Worm (Caenorhabditis elegans) whole organism, late embryonic: ENCODE results near the gene R05H5.4.

Experiments used
- C08G9.2 ChIP-seq: sonication (generic microtip); optimal IDR thresholded peaks from 2 replicates; lab custom pipeline; 2016; ENCODE audit warnings: mild to moderate bottlenecking, missing genetic modification characterization, moderate library complexity, missing compliant biosample characterization
- C38D4.7 ChIP-seq: fragments of 200-800 bp; sonication (Bioruptor generic); optimal IDR thresholded peaks from 2 replicates; lab custom pipeline; 2018; ENCODE audit warnings: mild to moderate bottlenecking, missing genetic modification characterization, moderate library complexity, missing compliant biosample characterization
- F13H6.1 ChIP-seq: sonication (generic microtip); optimal IDR thresholded peaks from 2 replicates; lab custom pipeline; 2016; ENCODE audit warnings: missing genetic modification characterization, missing compliant biosample characterization
- K09A11.1 ChIP-seq: sonication (generic microtip); optimal IDR thresholded peaks from 2 replicates; lab custom pipeline; 2017; ENCODE audit warnings: antibody characterized with exemption, mild to moderate bottlenecking, missing genetic modification characterization, missing compliant biosample characterization; ENCODE audit not compliant: insufficient read depth
- T23F11.4 ChIP-seq: fragments of 200-800 bp; sonication (Bioruptor generic); optimal IDR thresholded peaks from 2 replicates; lab custom pipeline; 2018; ENCODE audit warnings: mild to moderate bottlenecking, missing genetic modification characterization, missing compliant biosample characterization
- ahr-1 ChIP-seq: sonication (generic microtip); optimal IDR thresholded peaks from 2 replicates; lab custom pipeline; 2016; ENCODE audit warnings: missing genetic modification characterization, missing compliant biosample characterization
- ama-1 ChIP-seq: fragments of 150-350 bp; optimal IDR thresholded peaks from 2 replicates; lab custom pipeline; 2014
- ceh-14 ChIP-seq: sonication (generic microtip); optimal IDR thresholded peaks from 2 replicates; lab custom pipeline; 2016; ENCODE audit warnings: missing genotype, missing genetic modification characterization, missing compliant biosample characterization
- ceh-18 ChIP-seq: sonication (generic microtip); optimal IDR thresholded peaks from 2 replicates; lab custom pipeline; 2016; ENCODE audit warnings: missing genetic modification characterization, missing compliant biosample characterization
- ceh-19 ChIP-seq: fragments of 200-800 bp; sonication (Bioruptor generic); optimal IDR thresholded peaks from 2 replicates; lab custom pipeline; 2018; ENCODE audit warnings: mild to moderate bottlenecking, missing genetic modification characterization, missing compliant biosample characterization
- ceh-22 ChIP-seq: sonication (generic microtip); optimal IDR thresholded peaks from 2 replicates; lab custom pipeline; 2017; ENCODE audit warnings: missing biosample characterization, missing genetic modification characterization
- ceh-24 ChIP-seq: sonication (generic microtip); optimal IDR thresholded peaks from 2 replicates; lab custom pipeline; 2016; ENCODE audit warnings: mild to moderate bottlenecking, missing genetic modification characterization, missing compliant biosample characterization
- ceh-30 ChIP-seq: fragments of 150-350 bp; optimal IDR thresholded peaks from 2 replicates; lab custom pipeline; 2014; ENCODE audit warnings: missing biosample characterization, missing genetic modification characterization
- ceh-6 ChIP-seq: fragments of 200-800 bp; sonication (Bioruptor generic); optimal IDR thresholded peaks from 2 replicates; lab custom pipeline; 2018; ENCODE audit warnings: mild to moderate bottlenecking, missing genetic modification characterization, missing compliant biosample characterization
- che-1 ChIP-seq: sonication (generic microtip); optimal IDR thresholded peaks from 2 replicates; lab custom pipeline; 2016; ENCODE audit warnings: mild to moderate bottlenecking, missing genetic modification characterization, missing compliant biosample characterization
- elt-2 ChIP-seq: sonication (generic microtip); optimal IDR thresholded peaks from 2 replicates; lab custom pipeline; 2016; ENCODE audit warnings: missing genetic modification reagents, missing genetic modification characterization, missing compliant biosample characterization
- elt-4 ChIP-seq: sonication (generic microtip); optimal IDR thresholded peaks from 2 replicates; lab custom pipeline; 2016; ENCODE audit warnings: missing genetic modification characterization, missing compliant biosample characterization
- ets-4 ChIP-seq: sonication (generic microtip); optimal IDR thresholded peaks from 2 replicates; lab custom pipeline; 2016; ENCODE audit warnings: missing genetic modification characterization, missing compliant biosample characterization
- fax-1 ChIP-seq: sonication (generic microtip); optimal IDR thresholded peaks from 2 replicates; lab custom pipeline; 2016; ENCODE audit warnings: missing genotype, missing genetic modification characterization, missing compliant biosample characterization
- fkh-10 ChIP-seq: fragments of 150-350 bp; optimal IDR thresholded peaks from 2 replicates; lab custom pipeline; 2014; ENCODE audit warnings: missing biosample characterization, missing genetic modification reagents, missing genetic modification characterization
- fkh-6 ChIP-seq: sonication (generic microtip); optimal IDR thresholded peaks from 2 replicates; lab custom pipeline; 2016; ENCODE audit warnings: missing genetic modification characterization, missing compliant biosample characterization
- hlh-15 ChIP-seq: sonication (generic microtip); optimal IDR thresholded peaks from 2 replicates; lab custom pipeline; 2016; ENCODE audit warnings: missing genetic modification characterization, missing compliant biosample characterization
- hlh-30 ChIP-seq: sonication (generic microtip); optimal IDR thresholded peaks from 2 replicates; lab custom pipeline; 2017; ENCODE audit warnings: antibody characterized with exemption, missing genetic modification characterization, missing compliant biosample characterization; ENCODE audit not compliant: insufficient read depth
- lin-11 ChIP-seq: fragments of 200-800 bp; sonication (Bioruptor generic); optimal IDR thresholded peaks from 2 replicates; lab custom pipeline; 2018; ENCODE audit warnings: mild to moderate bottlenecking, missing genetic modification characterization, missing compliant biosample characterization
- mec-3 ChIP-seq: sonication (generic microtip); optimal IDR thresholded peaks from 2 replicates; lab custom pipeline; 2016; ENCODE audit warnings: borderline replicate concordance, missing genetic modification characterization, missing compliant biosample characterization
- nfya-1 ChIP-seq: sonication (generic microtip); optimal IDR thresholded peaks from 2 replicates; lab custom pipeline; 2017; ENCODE audit warnings: missing genetic modification characterization, mild to moderate bottlenecking, missing compliant biosample characterization, antibody characterized with exemption, moderate library complexity
- nhr-11 ChIP-seq: fragments of 150-350 bp; optimal IDR thresholded peaks from 2 replicates; lab custom pipeline; 2014; ENCODE audit warnings: missing biosample characterization, missing genetic modification characterization
- nhr-232 ChIP-seq: sonication (generic microtip); optimal IDR thresholded peaks from 2 replicates; lab custom pipeline; 2016; ENCODE audit warnings: missing genetic modification characterization, missing compliant biosample characterization
- odd-2 ChIP-seq: sonication (generic microtip); optimal IDR thresholded peaks from 2 replicates; lab custom pipeline; 2017; ENCODE audit warnings: antibody characterized with exemption, mild to moderate bottlenecking, missing genetic modification characterization, missing compliant biosample characterization
- pat-9 ChIP-seq: fragments of 200-800 bp; sonication (Bioruptor generic); optimal IDR thresholded peaks from 2 replicates; lab custom pipeline; 2018; ENCODE audit warnings: mild to moderate bottlenecking, missing genetic modification characterization, moderate library complexity, missing compliant biosample characterization
- pax-1 ChIP-seq: fragments of 150-350 bp; optimal IDR thresholded peaks from 2 replicates; lab custom pipeline; 2014; ENCODE audit warnings: missing biosample characterization, missing genetic modification characterization
- pha-4 ChIP-seq: fragments of 150-350 bp; optimal IDR thresholded peaks from 2 replicates; lab custom pipeline; 2018; ENCODE audit warnings: missing biosample characterization, missing genetic modification reagents, missing genetic modification characterization
- pros-1 ChIP-seq: fragments of 150-350 bp; optimal IDR thresholded peaks from 2 replicates; lab custom pipeline; 2014; ENCODE audit warnings: missing biosample characterization, missing genetic modification reagents, missing genetic modification characterization
- sdc-2 ChIP-seq: sonication (generic microtip); optimal IDR thresholded peaks from 2 replicates; lab custom pipeline; 2016; ENCODE audit warnings: missing genotype, missing genetic modification characterization, missing compliant biosample characterization
- syd-9 ChIP-seq: sonication (generic microtip); optimal IDR thresholded peaks from 2 replicates; lab custom pipeline; 2016; ENCODE audit warnings: mild to moderate bottlenecking, missing genetic modification characterization, moderate library complexity, missing compliant biosample characterization
- tbx-7 ChIP-seq: sonication (generic microtip); optimal IDR thresholded peaks from 2 replicates; lab custom pipeline; 2016; ENCODE audit warnings: missing genotype, missing genetic modification characterization, missing compliant biosample characterization
- unc-3 ChIP-seq, 2 experiments: fragments of 200-800 bp in 1 of 2; sonication (Bioruptor generic) in 1 of 2; sonication (generic microtip) in 1 of 2; conservative IDR thresholded peaks in 1 of 2; optimal IDR thresholded peaks in 1 of 2; 2 replicates each; pipeline versions ENCODE4 v1.3.6 to Lab custom; 2016 to 2022; ENCODE audit warnings: missing compliant biosample characterization in 2 of 2, missing genetic modification characterization in 2 of 2, missing genetic modification reagents in 1 of 2
- unc-55 ChIP-seq: sonication (generic microtip); optimal IDR thresholded peaks from 2 replicates; lab custom pipeline; 2017; ENCODE audit warnings: missing biosample characterization, missing genetic modification reagents, missing genetic modification characterization
- unc-86 ChIP-seq: sonication (generic microtip); optimal IDR thresholded peaks from 2 replicates; lab custom pipeline; 2016; ENCODE audit warnings: missing genetic modification characterization, missing compliant biosample characterization
- ztf-16 ChIP-seq: sonication (generic microtip); optimal IDR thresholded peaks from 2 replicates; lab custom pipeline; 2017; ENCODE audit warnings: missing genetic modification characterization, missing compliant biosample characterization

Gene R05H5.4

ce11 chrII:10231874-10232273 is 32.1 kb upstream of the R05H5.4 start:
- peak; percentile 42 for TF ChIP-seq pax-1
- no peak for TF ChIP-seq pros-1 (tag; lab: Kevin White, UChicago)
- TF ChIP-seq fkh-10 (GFP tag; lab: Kevin White, UChicago) = no peak
- no peak for TF ChIP-seq fax-1 (tag; lab: Kevin White, UChicago)
- TF ChIP-seq ceh-14 = no peak
- TF ChIP-seq nhr-232 (tag; lab: Kevin White, UChicago) = no peak
- TF ChIP-seq ztf-16 = no peak
- TF ChIP-seq T23F11.4 (GFP tag; lab: Kevin White, UChicago) = no peak
- TF ChIP-seq ceh-22 (tag; lab: Kevin White, UChicago) = no peak
- peak; percentile 60 for TF ChIP-seq elt-2 (tag; lab: Kevin White, UChicago)

DNA sequence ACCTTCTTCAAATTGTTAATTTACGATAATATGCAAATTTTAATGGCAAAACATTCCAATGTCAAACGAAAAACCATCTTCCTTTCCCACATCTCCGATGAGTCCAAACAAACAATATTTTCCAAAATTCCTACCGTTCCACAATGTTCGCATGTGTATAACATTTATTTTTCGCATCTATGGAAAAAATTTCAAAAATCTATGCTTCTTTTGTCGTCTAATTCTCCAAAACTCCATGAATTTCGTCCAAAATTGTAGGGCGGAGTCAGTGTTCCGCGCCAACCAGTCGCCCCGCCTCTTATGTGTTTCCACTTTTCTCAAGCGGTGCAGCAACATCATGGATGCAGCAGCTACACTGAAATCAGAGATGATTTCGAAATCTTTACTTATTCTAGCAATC is 31.2 kb upstream of the R05H5.4 start, which contains the start of gene T01E8.8:
TSS of gene T01E8.8 (plus strand) at position 301 of the 400 bp plus-strand sequence.
- TF ChIP-seq T23F11.4 (GFP tag; lab: Kevin White, UChicago) = no peak
- no peak for TF ChIP-seq mec-3
- no peak for TF ChIP-seq unc-3 (GFP tag; conservative IDR thresholded peaks at IDR 0.05; lab: Robert Waterston, UW)
- no peak for TF ChIP-seq unc-3 (tag; optimal IDR thresholded peaks at IDR 0.05; lab: Kevin White, UChicago)
- no peak for TF ChIP-seq syd-9 (tag; lab: Kevin White, UChicago)
- TF ChIP-seq unc-86 (tag; lab: Kevin White, UChicago) = no peak
- no peak for TF ChIP-seq ztf-16
- no peak for TF ChIP-seq nhr-11 (tag; lab: Kevin White, UChicago)
- no peak for TF ChIP-seq ceh-22 (tag; lab: Kevin White, UChicago)
- TF ChIP-seq hlh-15 = no peak
- TF ChIP-seq ceh-6 = no peak
- TF ChIP-seq ceh-19 (GFP tag; lab: Kevin White, UChicago) = no peak
- TF ChIP-seq pat-9 (tag; lab: Kevin White, UChicago) = no peak
- TF ChIP-seq sdc-2 (tag; lab: Kevin White, UChicago) = no peak
- TF ChIP-seq, all 69 proteins: peak for 0

ce11 chrII:10227030-10227429 is 27.2 kb upstream of the R05H5.4 start, which contains the start of gene srh-135:
Gene srh-135 (minus strand): TSS chrII:10227130.
- no peak for TF ChIP-seq ceh-19 (GFP tag; lab: Kevin White, UChicago)
- TF ChIP-seq ceh-18 = no peak
- TF ChIP-seq ets-4 (tag; lab: Kevin White, UChicago) = no peak
- TF ChIP-seq unc-3 (GFP tag; conservative IDR thresholded peaks at IDR 0.05; lab: Robert Waterston, UW) = no peak
- no peak for TF ChIP-seq unc-3 (tag; optimal IDR thresholded peaks at IDR 0.05; lab: Kevin White, UChicago)
- no peak for TF ChIP-seq che-1 (tag; lab: Kevin White, UChicago)
- no peak for TF ChIP-seq odd-2 (tag; lab: Kevin White, UChicago)
- no peak for TF ChIP-seq F13H6.1 (tag; lab: Kevin White, UChicago)
- TF ChIP-seq ceh-30 (tag; lab: Kevin White, UChicago) = no peak
- no peak for TF ChIP-seq unc-55
- no peak for TF ChIP-seq tbx-7 (tag; lab: Kevin White, UChicago)

- TF ChIP-seq fkh-6 (tag; lab: Kevin White, UChicago) (no peak), ama-1 (lab: Kevin White, UChicago) (no peak), pros-1 (tag; lab: Kevin White, UChicago) (no peak), K09A11.1 (tag; lab: Kevin White, UChicago) (no peak), ceh-22 (tag; lab: Kevin White, UChicago) (no peak), ceh-14 (no peak), fax-1 (tag; lab: Kevin White, UChicago) (no peak), unc-55 (no peak), C38D4.7 (GFP tag; lab: Kevin White, UChicago) (no peak)
Measured at ce11 chrII:10222577-10222976, 22.8 kb upstream of the R05H5.4 start, which contains the start of gene plc-3. Gene plc-3 (plus strand): TSS chrII:10222877.

DNA sequence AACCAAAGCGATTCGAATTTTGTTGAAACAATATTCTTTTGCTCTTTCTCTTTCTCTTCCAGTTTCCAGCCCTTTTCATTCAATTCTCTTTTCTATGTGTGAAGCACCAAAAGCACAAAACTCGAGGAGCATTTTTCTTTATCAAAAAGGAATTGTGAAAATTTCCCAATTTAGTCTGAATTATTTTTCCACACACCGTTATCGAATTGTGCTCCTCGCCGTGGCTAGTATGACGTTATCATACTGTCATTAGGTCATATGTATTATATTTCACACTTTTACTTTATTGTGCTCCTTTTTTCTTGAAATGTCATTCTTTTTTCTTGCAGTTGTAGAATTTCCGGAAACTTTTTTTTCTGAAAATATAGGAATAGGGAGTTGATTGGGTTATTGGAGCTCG is 21.8 kb upstream of the R05H5.4 start:
- no peak for TF ChIP-seq fkh-6 (tag; lab: Kevin White, UChicago)
- TF ChIP-seq hlh-15 = no peak
- TF ChIP-seq pat-9 (tag; lab: Kevin White, UChicago) = no peak
- TF ChIP-seq F13H6.1 (tag; lab: Kevin White, UChicago) = no peak
- TF ChIP-seq nfya-1 (tag; lab: Kevin White, UChicago) = no peak
- TF ChIP-seq lin-11 (tag; lab: Kevin White, UChicago) = no peak
- TF ChIP-seq hlh-30 (tag; lab: Kevin White, UChicago) = no peak
- no peak for TF ChIP-seq elt-2 (tag; lab: Kevin White, UChicago)
- TF ChIP-seq ceh-30 (tag; lab: Kevin White, UChicago) = no peak
- no peak for TF ChIP-seq elt-4 (tag; lab: Kevin White, UChicago)
- TF ChIP-seq ceh-24 (tag; lab: Kevin White, UChicago) = no peak
- TF ChIP-seq sdc-2 (tag; lab: Kevin White, UChicago) = no peak
- TF ChIP-seq C08G9.2 (tag; lab: Kevin White, UChicago) = no peak
- TF ChIP-seq ceh-19 (GFP tag; lab: Kevin White, UChicago) = no peak
- TF ChIP-seq pha-4 (tag; lab: Kevin White, UChicago) = no peak
- no peak for TF ChIP-seq ama-1 (lab: Kevin White, UChicago)
- no peak for TF ChIP-seq tbx-7 (tag; lab: Kevin White, UChicago)
- no peak for TF ChIP-seq pros-1 (tag; lab: Kevin White, UChicago)
- TF ChIP-seq ahr-1 (tag; lab: Kevin White, UChicago) = no peak
